Worm (Caenorhabditis elegans) whole organism, L2 larva: ENCODE data around the gene srh-291.

Experiments used
- ama-1 ChIP-seq: fragments of 150-350 bp; optimal IDR thresholded peaks from 2 replicates; lab custom pipeline; 2018; ENCODE audit warnings: inconsistent platforms
- zag-1 ChIP-seq: fragments of 150-350 bp; optimal IDR thresholded peaks from 2 replicates; lab custom pipeline; 2014; ENCODE audit warnings: missing biosample characterization, missing genetic modification characterization

DNA sequence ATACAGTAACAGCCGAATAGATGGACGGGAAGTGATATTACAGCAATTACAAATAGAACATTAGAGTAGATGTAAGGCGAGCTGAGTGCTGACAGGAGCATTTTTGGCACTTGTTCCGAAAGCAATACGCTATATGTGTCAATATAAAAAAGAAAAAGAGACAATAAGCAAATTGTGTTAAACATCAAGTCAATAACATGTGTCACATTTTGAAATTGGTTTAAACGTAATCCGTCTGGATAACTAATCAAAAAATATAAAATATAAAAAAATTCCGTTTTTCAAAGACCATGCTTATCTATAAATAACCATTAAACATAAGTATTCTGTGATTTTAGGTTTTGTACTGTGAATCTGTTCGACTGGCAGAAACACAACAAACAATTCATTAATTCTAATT, 9.8 kb upstream of the srh-291 start, which contains the start of gene srh-288:
- TF ChIP-seq zag-1 (tag; lab: Kevin White, UChicago) (no peak), ama-1 (no peak)
